Fruit fly (Drosophila melanogaster): Measurements from ENCODE around the gene Edc3.

Gene Edc3

DNA sequence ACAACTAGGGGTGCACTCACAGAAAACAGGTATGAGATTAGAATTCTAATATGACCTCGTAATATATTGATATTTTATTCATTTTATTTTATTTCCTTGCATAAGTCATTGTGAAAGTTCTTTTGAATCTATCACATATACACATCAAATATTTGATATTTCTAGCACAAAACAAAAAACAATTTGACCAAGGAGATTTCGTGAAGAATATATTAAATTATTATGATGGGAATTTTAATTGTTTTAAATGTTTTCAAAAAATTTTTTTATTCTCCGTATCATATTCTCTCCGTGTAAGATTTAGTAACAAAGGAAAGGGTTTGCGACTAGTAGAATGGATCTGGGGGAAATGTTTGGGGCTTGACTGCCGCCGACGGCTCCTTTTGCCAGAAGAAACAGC is 48.8 kb upstream of the Edc3 start:
- TF ChIP-seq OdsH (GFP tag; optimal IDR thresholded peaks at IDR 0.05) = peak; percentile 94
- TF ChIP-seq Hnf4 (GFP tag; optimal IDR thresholded peaks at IDR 0.05) = peak; percentile 87
- TF ChIP-seq Vsx2 (GFP tag; optimal IDR thresholded peaks at IDR 0.05; ENCODE audit: partially characterized antibody) = no peak
- no peak for TF ChIP-seq Dif (GFP tag; optimal IDR thresholded peaks at IDR 0.05; ENCODE audit: partially characterized antibody)
- no peak for TF ChIP-seq jim (GFP tag; optimal IDR thresholded peaks at IDR 0.05)
- TF ChIP-seq CG9705 (GFP tag; optimal IDR thresholded peaks at IDR 0.05) = peak; percentile 72
- no peak for TF ChIP-seq Hr78 (GFP tag; optimal IDR thresholded peaks at IDR 0.05)
- peak; percentile 85 for TF ChIP-seq dmrt93B (GFP tag; optimal IDR thresholded peaks at IDR 0.05)
- TF ChIP-seq ey (GFP tag; optimal IDR thresholded peaks at IDR 0.05) = peak; percentile 86
- TF ChIP-seq sage (GFP tag; optimal IDR thresholded peaks at IDR 0.05) = peak; percentile 69
- TF ChIP-seq Abd-B (GFP tag; optimal IDR thresholded peaks at IDR 0.05) = no peak
- TF ChIP-seq tai (GFP tag; optimal IDR thresholded peaks at IDR 0.05) = peak; percentile 72
- peak; percentile 61 for TF ChIP-seq Rel (GFP tag; optimal IDR thresholded peaks at IDR 0.05)
- peak; percentile 40 for TF ChIP-seq Rel (tag; optimal IDR thresholded peaks at IDR 0.05)
- TF ChIP-seq dsf (GFP tag; optimal IDR thresholded peaks at IDR 0.05; ENCODE audit: borderline replicate concordance) = peak; percentile 64
- peak; percentile 14 for TF ChIP-seq Mio (GFP tag; optimal IDR thresholded peaks at IDR 0.05)
- peak; percentile 43 for TF ChIP-seq Jra (GFP tag; optimal IDR thresholded peaks at IDR 0.05)
- no peak for TF ChIP-seq dl (GFP tag; optimal IDR thresholded peaks at IDR 0.05; ENCODE audit: insufficient read depth in 1 of 2, partially characterized antibody in 2 of 2)
- peak; percentile 75 for TF ChIP-seq psq (GFP tag; optimal IDR thresholded peaks at IDR 0.05)
- no peak for TF ChIP-seq Hr83 (GFP tag; optimal IDR thresholded peaks at IDR 0.05; ENCODE audit: poor library complexity, severe bottlenecking)
- TF ChIP-seq N (GFP tag; optimal IDR thresholded peaks at IDR 0.05) = no peak
- peak; percentile 71 for TF ChIP-seq br (GFP tag; optimal IDR thresholded peaks at IDR 0.05)
- TF ChIP-seq fru (GFP tag; optimal IDR thresholded peaks at IDR 0.05) = peak; percentile 65
- TF ChIP-seq Dfd (GFP tag; optimal IDR thresholded peaks at IDR 0.05) = no peak
- TF ChIP-seq brk (GFP tag; optimal IDR thresholded peaks at IDR 0.05) = peak; percentile 92
- peak; percentile 4 for TF ChIP-seq GATAd (GFP tag; optimal IDR thresholded peaks at IDR 0.05)
- TF ChIP-seq rgr (GFP tag; optimal IDR thresholded peaks at IDR 0.05) = peak; percentile 94
- no peak for TF ChIP-seq usp (GFP tag; optimal IDR thresholded peaks at IDR 0.05)
- TF ChIP-seq lola (GFP tag; optimal IDR thresholded peaks at IDR 0.05) = no peak
- peak; percentile 67 for TF ChIP-seq woc (GFP tag; optimal IDR thresholded peaks at IDR 0.05)
- TF ChIP-seq foxo (GFP tag; optimal IDR thresholded peaks at IDR 0.05) = peak in 1 of 2 experiments; percentile 93
- TF ChIP-seq sv (GFP tag; optimal IDR thresholded peaks at IDR 0.05) = no peak
- TF ChIP-seq HLH106 (tag; optimal IDR thresholded peaks at IDR 0.05) = peak; percentile 95
- TF ChIP-seq Myc (optimal IDR thresholded peaks at IDR 0.05) = no peak
- no peak for TF ChIP-seq CrebA (GFP tag; optimal IDR thresholded peaks at IDR 0.05; ENCODE audit: borderline replicate concordance)
- TF ChIP-seq Sp1 (GFP tag; optimal IDR thresholded peaks at IDR 0.05) = peak; percentile 96
- no peak for TF ChIP-seq pan (optimal IDR thresholded peaks at IDR 0.05)
- TF ChIP-seq h (GFP tag; optimal IDR thresholded peaks at IDR 0.05) = peak; percentile 92
- TF ChIP-seq CG32264 (GFP tag; optimal IDR thresholded peaks at IDR 0.05) = peak; percentile 49

DNA sequence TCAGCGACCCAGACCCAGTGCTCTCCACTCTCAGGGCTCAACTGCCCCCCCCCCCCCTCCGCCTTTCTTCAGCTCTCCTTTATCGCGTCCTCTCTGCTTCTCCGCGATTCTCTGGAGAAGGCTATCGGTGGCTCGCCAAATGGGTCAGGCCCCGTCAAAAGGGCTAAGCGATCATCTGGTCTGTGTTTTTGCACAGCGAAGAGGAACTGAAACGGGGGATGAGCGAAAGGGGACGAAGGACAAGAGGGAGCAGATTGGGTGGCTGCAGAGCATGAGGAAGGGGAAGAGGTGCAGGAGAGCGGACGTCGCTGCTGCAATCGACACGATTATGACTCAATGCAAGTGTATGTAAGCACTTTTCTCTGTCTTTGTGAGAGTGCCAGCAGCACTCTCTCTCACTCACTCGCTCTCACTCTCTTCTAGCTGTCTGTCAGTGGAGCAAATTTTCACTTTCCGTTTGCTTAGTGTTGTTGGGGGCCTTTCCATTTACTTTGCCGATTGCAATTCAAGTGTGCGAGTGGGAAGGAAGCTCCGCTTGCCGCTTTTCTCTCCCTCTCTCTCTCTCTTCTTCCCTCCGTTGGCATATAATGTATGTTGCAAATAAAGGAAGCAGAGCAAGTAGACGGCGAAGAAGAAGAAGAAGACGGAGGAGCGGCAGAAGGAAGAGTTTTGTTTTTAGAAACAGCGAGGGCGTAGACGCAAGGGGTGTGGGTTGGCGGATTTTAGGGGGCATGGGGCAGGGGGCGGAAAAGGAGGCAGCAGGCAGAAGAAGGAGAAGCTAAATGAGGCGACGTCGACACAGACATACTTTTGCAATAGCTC is 48.1 kb upstream of the Edc3 start:
- TF ChIP-seq woc (GFP tag; optimal IDR thresholded peaks at IDR 0.05) (peak; percentile 27), dsf (GFP tag; optimal IDR thresholded peaks at IDR 0.05; ENCODE audit: borderline replicate concordance) (no peak), brk (GFP tag; optimal IDR thresholded peaks at IDR 0.05) (no peak), CG32264 (GFP tag; optimal IDR thresholded peaks at IDR 0.05) (peak; percentile 5), lola (GFP tag; optimal IDR thresholded peaks at IDR 0.05) (no peak), foxo (GFP tag; optimal IDR thresholded peaks at IDR 0.05) (peak in 1 of 2 experiments; percentile 11), Sp1 (GFP tag; optimal IDR thresholded peaks at IDR 0.05) (no peak), jim (GFP tag; optimal IDR thresholded peaks at IDR 0.05) (no peak), h (GFP tag; optimal IDR thresholded peaks at IDR 0.05) (peak; percentile 86), psq (GFP tag; optimal IDR thresholded peaks at IDR 0.05) (peak; percentile 84), CrebA (GFP tag; optimal IDR thresholded peaks at IDR 0.05; ENCODE audit: borderline replicate concordance) (peak; percentile 92), HLH106 (tag; optimal IDR thresholded peaks at IDR 0.05) (no peak), Hr83 (GFP tag; optimal IDR thresholded peaks at IDR 0.05; ENCODE audit: poor library complexity, severe bottlenecking) (peak; percentile 52), Dfd (GFP tag; optimal IDR thresholded peaks at IDR 0.05) (no peak), sage (GFP tag; optimal IDR thresholded peaks at IDR 0.05) (no peak), br (GFP tag; optimal IDR thresholded peaks at IDR 0.05) (peak; percentile 79), ey (GFP tag; optimal IDR thresholded peaks at IDR 0.05) (no peak), CG9705 (GFP tag; optimal IDR thresholded peaks at IDR 0.05) (no peak), GATAd (GFP tag; optimal IDR thresholded peaks at IDR 0.05) (no peak), Rel (GFP tag; optimal IDR thresholded peaks at IDR 0.05) (peak; percentile 33), Rel (tag; optimal IDR thresholded peaks at IDR 0.05) (peak; percentile 79), sv (GFP tag; optimal IDR thresholded peaks at IDR 0.05) (no peak), rgr (GFP tag; optimal IDR thresholded peaks at IDR 0.05) (no peak), Abd-B (GFP tag; optimal IDR thresholded peaks at IDR 0.05) (no peak), dl (GFP tag; optimal IDR thresholded peaks at IDR 0.05; ENCODE audit: insufficient read depth in 1 of 2, partially characterized antibody in 2 of 2) (peak; percentile 93 to 96), fru (GFP tag; optimal IDR thresholded peaks at IDR 0.05) (peak; percentile 98), dmrt93B (GFP tag; optimal IDR thresholded peaks at IDR 0.05) (no peak), Vsx2 (GFP tag; optimal IDR thresholded peaks at IDR 0.05; ENCODE audit: partially characterized antibody) (peak; percentile 91), pan (optimal IDR thresholded peaks at IDR 0.05) (no peak), Hr78 (GFP tag; optimal IDR thresholded peaks at IDR 0.05) (no peak), usp (GFP tag; optimal IDR thresholded peaks at IDR 0.05) (no peak), Hnf4 (GFP tag; optimal IDR thresholded peaks at IDR 0.05) (peak; percentile 32), Mio (GFP tag; optimal IDR thresholded peaks at IDR 0.05) (no peak), Jra (GFP tag; optimal IDR thresholded peaks at IDR 0.05) (peak; percentile 96), N (GFP tag; optimal IDR thresholded peaks at IDR 0.05) (peak; percentile 77), Dif (GFP tag; optimal IDR thresholded peaks at IDR 0.05; ENCODE audit: partially characterized antibody) (peak; percentile 96), OdsH (GFP tag; optimal IDR thresholded peaks at IDR 0.05) (no peak), Myc (optimal IDR thresholded peaks at IDR 0.05) (no peak), tai (GFP tag; optimal IDR thresholded peaks at IDR 0.05) (peak; percentile 26)

Measured in whole organism, wandering third instar larva.